Worm (Caenorhabditis elegans): ENCODE results near the gene srv-24.

ce11 chrIV:6290741-6291140, at the start of gene srv-24:
- TF ChIP-seq mls-2 (tag; optimal IDR thresholded peaks at IDR 0.05): no peak
- no peak for TF ChIP-seq nhr-76 (tag; optimal IDR thresholded peaks at IDR 0.05)
- no peak for TF ChIP-seq nhr-237 (tag; optimal IDR thresholded peaks at IDR 0.05)
- no peak for TF ChIP-seq elt-3 (tag; optimal IDR thresholded peaks at IDR 0.05)
- TF ChIP-seq mep-1 (tag; optimal IDR thresholded peaks at IDR 0.05): no peak
- no peak for TF ChIP-seq ham-2 (GFP tag; optimal IDR thresholded peaks at IDR 0.05)
- TF ChIP-seq lsy-2 (tag; optimal IDR thresholded peaks at IDR 0.05): no peak
- no peak for TF ChIP-seq unc-39 (tag; optimal IDR thresholded peaks at IDR 0.05)
- TF ChIP-seq pha-4 (tag; optimal IDR thresholded peaks at IDR 0.05): no peak
- no peak for TF ChIP-seq ztf-11 (tag; optimal IDR thresholded peaks at IDR 0.05)
- no peak for TF ChIP-seq nhr-28 (tag; optimal IDR thresholded peaks at IDR 0.05)
- TF ChIP-seq snpc-4 (tag; optimal IDR thresholded peaks at IDR 0.05): no peak
- no peak for TF ChIP-seq blmp-1 (tag; optimal IDR thresholded peaks at IDR 0.05)

All from whole organism, mixed stage, embryonic.